Worm (Caenorhabditis elegans) whole organism, L1 larva: ENCODE measurements around the gene T20B12.4.

Experiments used
- C16A3.4 ChIP-seq: fragments of 150-350 bp; optimal IDR thresholded peaks from 2 replicates; lab custom pipeline; 2014; ENCODE audit warnings: missing biosample characterization, missing genetic modification characterization
- alr-1 ChIP-seq: fragments of 200-800 bp; sonication (Bioruptor generic); optimal IDR thresholded peaks from 2 replicates; lab custom pipeline; 2018; ENCODE audit warnings: borderline replicate concordance, mild to moderate bottlenecking, missing genetic modification characterization, missing compliant biosample characterization
- irx-1 ChIP-seq: sonication (generic microtip); optimal IDR thresholded peaks from 2 replicates; lab custom pipeline; 2016; ENCODE audit warnings: missing genetic modification characterization, missing compliant biosample characterization
- lin-13 ChIP-seq: fragments of 150-350 bp; optimal IDR thresholded peaks from 2 replicates; lab custom pipeline; 2014; ENCODE audit warnings: missing biosample characterization, missing genetic modification reagents, missing genetic modification characterization
- lsy-2 ChIP-seq, 2 experiments: fragments of 150-350 bp; optimal IDR thresholded peaks; 2 replicates each; lab custom pipeline; 2014; ENCODE audit warnings: missing biosample characterization in 2 of 2, missing genetic modification characterization in 2 of 2
- mep-1 ChIP-seq: fragments of 150-350 bp; optimal IDR thresholded peaks from 2 replicates; lab custom pipeline; 2014; ENCODE audit warnings: missing biosample characterization, missing genetic modification characterization
- nhr-28 ChIP-seq: fragments of 150-350 bp; optimal IDR thresholded peaks from 2 replicates; lab custom pipeline; 2014; ENCODE audit warnings: missing biosample characterization, missing genetic modification characterization
- nhr-76 ChIP-seq: sonication (generic microtip); optimal IDR thresholded peaks from 2 replicates; lab custom pipeline; 2017; ENCODE audit warnings: missing biosample characterization, missing genetic modification characterization
- pax-3 ChIP-seq: fragments of 200-800 bp; sonication (Bioruptor generic); optimal IDR thresholded peaks from 2 replicates; lab custom pipeline; 2018; ENCODE audit warnings: mild to moderate bottlenecking, missing genetic modification characterization, moderate library complexity, missing compliant biosample characterization
- snpc-4 ChIP-seq: fragments of 150-350 bp; optimal IDR thresholded peaks from 2 replicates; lab custom pipeline; 2014; ENCODE audit warnings: missing biosample characterization, missing genetic modification characterization
- sptf-1 ChIP-seq: fragments of 150-350 bp; optimal IDR thresholded peaks from 2 replicates; lab custom pipeline; 2014; ENCODE audit warnings: missing biosample characterization, missing genetic modification characterization
- tbx-2 ChIP-seq: sonication (generic microtip); optimal IDR thresholded peaks from 2 replicates; lab custom pipeline; 2016; ENCODE audit warnings: missing genetic modification characterization, missing compliant biosample characterization
- unc-30 ChIP-seq: sonication (generic microtip); optimal IDR thresholded peaks from 2 replicates; lab custom pipeline; 2017; ENCODE audit warnings: missing biosample characterization, missing genetic modification characterization
- zag-1 ChIP-seq: fragments of 150-350 bp; optimal IDR thresholded peaks from 2 replicates; lab custom pipeline; 2014; ENCODE audit warnings: missing biosample characterization, missing genetic modification characterization

DNA sequence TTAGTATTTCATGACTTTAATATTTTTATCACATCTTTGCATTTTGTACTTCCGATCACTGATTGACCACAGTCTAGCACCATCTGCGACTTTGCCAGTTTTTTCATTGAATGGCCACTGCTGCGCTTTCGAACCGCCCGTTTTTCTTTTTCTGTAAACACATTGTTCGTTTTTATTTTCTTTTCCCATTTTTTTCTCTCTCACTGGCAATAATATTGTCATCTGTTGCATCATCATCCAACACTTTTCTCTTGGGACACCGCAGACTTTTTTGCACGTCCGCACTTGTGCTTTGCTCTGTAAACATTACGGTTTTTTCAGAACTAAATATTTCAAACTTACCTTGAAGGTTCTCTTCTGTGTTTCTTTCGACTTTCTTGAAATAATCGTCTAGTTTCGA is 8.9 kb upstream of the T20B12.4 start:
- no peak for TF ChIP-seq tbx-2 (tag; lab: Kevin White, UChicago)
- no peak for TF ChIP-seq nhr-76 (tag; lab: Kevin White, UChicago)
- no peak for TF ChIP-seq unc-30 (tag; lab: Kevin White, UChicago)
- no peak for TF ChIP-seq sptf-1 (tag; lab: Kevin White, UChicago)
- no peak for TF ChIP-seq lsy-2 (tag; optimal IDR thresholded peaks at IDR 0.05; lab: Kevin White, UChicago)
- no peak for TF ChIP-seq mep-1 (tag; lab: Kevin White, UChicago)
- TF ChIP-seq pax-3 (tag; lab: Kevin White, UChicago), result no peak
- TF ChIP-seq C16A3.4, result no peak
- TF ChIP-seq alr-1 (tag; lab: Kevin White, UChicago), result no peak
- TF ChIP-seq snpc-4 (tag; lab: Kevin White, UChicago), result no peak
- no peak for TF ChIP-seq zag-1 (tag; lab: Kevin White, UChicago)
- TF ChIP-seq nhr-28 (tag; lab: Kevin White, UChicago), result no peak
- no peak for TF ChIP-seq irx-1 (tag; lab: Kevin White, UChicago)
- TF ChIP-seq lin-13 (GFP tag; lab: Kevin White, UChicago), result no peak
